Worm (Caenorhabditis elegans): Measurements from ENCODE around the gene mog-4.
A peak's percentile ranks its signal among the peaks of the same experiment; 100 is the strongest.
"Not testable (repeated sequence)": the region's sequence is repeated elsewhere in the genome, so short reads cannot be mapped to it uniquely, and the experiment has no call there.

Gene mog-4

DNA sequence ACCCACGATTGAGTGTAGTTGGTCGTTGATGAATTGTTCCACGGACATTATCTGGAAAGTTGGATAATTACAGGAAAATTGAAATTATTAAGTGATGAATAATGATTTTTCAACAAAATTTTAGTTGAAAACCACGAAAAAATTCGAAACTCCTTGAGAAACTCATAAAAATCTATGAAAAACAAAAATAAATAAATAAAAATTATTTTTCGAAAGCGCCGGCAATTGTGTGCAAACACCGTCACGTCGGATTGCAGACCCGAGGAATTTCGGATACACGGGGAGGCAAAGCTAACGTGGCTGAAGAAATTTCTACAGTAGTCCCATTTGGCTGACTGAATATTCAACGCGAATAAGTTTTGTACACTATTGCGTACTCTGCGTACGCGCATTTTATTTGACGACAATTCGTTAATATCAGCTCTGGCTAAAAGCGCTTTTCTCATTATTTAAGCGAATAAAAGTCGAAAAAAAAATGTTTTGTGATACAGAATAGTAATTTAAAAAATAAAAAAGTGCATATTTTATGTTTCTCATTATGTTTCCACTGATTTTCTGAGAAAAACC lies at the start of gene mog-4:
mog-4 (minus strand) TSS at position 51 of the 567 bp plus-strand sequence.
- TF ChIP-seq lin-15B (tag; optimal IDR thresholded peaks at IDR 0.05) (peak; percentile 59), nhr-42 (GFP tag; IDR thresholded peaks at IDR 0.05) (peak; percentile 100), tag-97 (GFP tag; IDR thresholded peaks at IDR 0.05) (peak; percentile 100), saeg-2 (GFP tag; IDR thresholded peaks at IDR 0.05) (peak; percentile 98), pqm-1 (tag; optimal IDR thresholded peaks at IDR 0.05) (peak; percentile 5), mdl-1 (tag; optimal IDR thresholded peaks at IDR 0.05) (peak in 1 of 2 experiments; percentile 83), unc-130 (GFP tag; optimal IDR thresholded peaks at IDR 0.05) (peak; percentile 98), gei-8 (GFP tag; optimal IDR thresholded peaks at IDR 0.05) (peak; percentile 41), daf-19 (GFP tag; conservative IDR thresholded peaks at IDR 0.05) (peak; percentile 98), lin-13 (GFP tag; optimal IDR thresholded peaks at IDR 0.05) (peak; percentile 62), Y105C5A.15 (GFP tag; IDR thresholded peaks at IDR 0.05) (peak; percentile 89), hlh-30 (tag; optimal IDR thresholded peaks at IDR 0.05; ENCODE audit: insufficient read depth) (peak; percentile 71), ceh-44 (GFP tag; IDR thresholded peaks at IDR 0.05) (peak; percentile 99), lsy-2 (tag; optimal IDR thresholded peaks at IDR 0.05) (peak; percentile 97 to 99), dmd-6 (GFP tag; IDR thresholded peaks at IDR 0.05) (peak; percentile 100), lin-38 (GFP tag; IDR thresholded peaks at IDR 0.05) (peak; percentile 98), madf-9 (GFP tag; conservative IDR thresholded peaks at IDR 0.05) (peak; percentile 100), mdt-29 (GFP tag; IDR thresholded peaks at IDR 0.05) (peak; percentile 99), Y48G9A.11 (GFP tag; IDR thresholded peaks at IDR 0.05) (peak; percentile 98), lin-1 (GFP tag; IDR thresholded peaks at IDR 0.05) (peak; percentile 98), D1046.2 (GFP tag; IDR thresholded peaks at IDR 0.05) (peak; percentile 98), aha-1 (tag) (peak; percentile 84), fkh-10 (GFP tag; optimal IDR thresholded peaks at IDR 0.05) (peak; percentile 75), duxl-1 (tag; optimal IDR thresholded peaks at IDR 0.05; ENCODE audit: poor library complexity) (peak; percentile 92), set-16 (GFP tag; IDR thresholded peaks at IDR 0.05) (peak; percentile 9; the same call in 1 of the 2 replicates), T20F7.1 (GFP tag; optimal IDR thresholded peaks at IDR 0.05) (peak; percentile 95), snpc-4 (tag; optimal IDR thresholded peaks at IDR 0.05) (peak; percentile 32), daf-16 (GFP tag; optimal IDR thresholded peaks at IDR 0.05) (peak; percentile 70 to 92), daf-16 (tag; optimal IDR thresholded peaks at IDR 0.05) (peak; percentile 76), hmg-1.1 (GFP tag; IDR thresholded peaks at IDR 0.05) (peak; percentile 100), hlh-11 (tag; optimal IDR thresholded peaks at IDR 0.05) (peak; percentile 95), Y5F2A.4 (GFP tag; optimal IDR thresholded peaks at IDR 0.05) (peak; percentile 64), nhr-237 (tag; optimal IDR thresholded peaks at IDR 0.05) (peak; percentile 54), nhr-48 (tag; optimal IDR thresholded peaks at IDR 0.05) (peak; percentile 87), dve-1 (tag; optimal IDR thresholded peaks at IDR 0.05; ENCODE audit: insufficient read depth) (peak; percentile 94), dmd-8 (GFP tag; IDR thresholded peaks at IDR 0.05) (peak; percentile 83), mxl-2 (GFP tag; conservative IDR thresholded peaks at IDR 0.05) (peak; percentile 94), pha-4 (GFP tag; IDR thresholded peaks at IDR 0.05) (peak; percentile 99), F10B5.3 (tag; optimal IDR thresholded peaks at IDR 0.05) (peak; percentile 74), tra-1 (GFP tag; IDR thresholded peaks at IDR 0.05) (peak; percentile 100), nhr-76 (tag; optimal IDR thresholded peaks at IDR 0.05) (peak; percentile 43), Y75B8A.6 (GFP tag; IDR thresholded peaks at IDR 0.05) (peak; percentile 100), mes-2 (tag; optimal IDR thresholded peaks at IDR 0.05; ENCODE audit: poor library complexity, severe bottlenecking) (peak; percentile 98), php-3 (GFP tag; IDR thresholded peaks at IDR 0.05) (peak; percentile 99), lin-29 (GFP tag; IDR thresholded peaks at IDR 0.05) (peak; percentile 98), rbr-2 (tag; optimal IDR thresholded peaks at IDR 0.05) (peak; percentile 98), dpl-1 (GFP tag; optimal IDR thresholded peaks at IDR 0.05) (peak; percentile 79), T26A8.4 (GFP tag; IDR thresholded peaks at IDR 0.05) (peak; percentile 99), dmd-9 (GFP tag; IDR thresholded peaks at IDR 0.05) (peak; percentile 100)
- TF ChIP-seq pha-4 (tag; optimal IDR thresholded peaks at IDR 0.05) = not testable (repeated sequence)

Measured in whole organism, L4 larva.